Worm (Caenorhabditis elegans) whole organism, early embryonic: Measurements from ENCODE around the gene K08H10.6.

Experiments used
- F13C5.2 ChIP-seq: sonication (generic microtip); optimal IDR thresholded peaks from 2 replicates; lab custom pipeline; 2017; ENCODE audit warnings: mild to moderate bottlenecking, missing genetic modification characterization, inconsistent platforms, missing compliant biosample characterization
- aly-1 ChIP-seq: sonication (generic microtip); optimal IDR thresholded peaks from 2 replicates; lab custom pipeline; 2016; ENCODE audit warnings: missing genetic modification characterization, missing compliant biosample characterization
- ama-1 ChIP-seq: fragments of 150-350 bp; optimal IDR thresholded peaks from 2 replicates; lab custom pipeline; 2014
- ceh-13 ChIP-seq: fragments of 200-800 bp; sonication (Bioruptor generic); optimal IDR thresholded peaks from 2 replicates; lab custom pipeline; 2018; ENCODE audit warnings: mild to moderate bottlenecking, missing genetic modification characterization, missing compliant biosample characterization
- flt-1 ChIP-seq: fragments of 200-800 bp; sonication (Bioruptor generic); IDR thresholded peaks from 2 replicates; pipeline ENCODE4 v1.3.6; 2022; ENCODE audit warnings: missing genetic modification characterization, missing compliant biosample characterization
- hmbx-1 ChIP-seq: sonication (generic microtip); optimal IDR thresholded peaks from 2 replicates; lab custom pipeline; 2016; ENCODE audit warnings: mild to moderate bottlenecking, missing genetic modification characterization, missing compliant biosample characterization
- hnd-1 ChIP-seq: sonication (generic microtip); optimal IDR thresholded peaks from 2 replicates; lab custom pipeline; 2016; ENCODE audit warnings: missing genetic modification characterization, missing compliant biosample characterization
- pes-1 ChIP-seq: fragments of 200-800 bp; sonication (Bioruptor generic); IDR thresholded peaks from 2 replicates; pipeline ENCODE4 v1.3.6; 2022; ENCODE audit warnings: missing genetic modification reagents, missing genetic modification characterization, missing compliant biosample characterization
- scrt-1 ChIP-seq: fragments of 200-800 bp; sonication (Bioruptor generic); IDR thresholded peaks from 2 replicates; pipeline ENCODE4 v1.3.6; 2022; ENCODE audit warnings: missing genetic modification characterization, missing compliant biosample characterization
- tbx-11 ChIP-seq: fragments of 200-800 bp; sonication (Bioruptor generic); IDR thresholded peaks from 2 replicates; pipeline ENCODE4 v1.3.6; 2022; ENCODE audit warnings: missing genetic modification characterization, missing compliant biosample characterization
- tbx-37 ChIP-seq: fragments of 200-800 bp; sonication (Bioruptor generic); conservative IDR thresholded peaks from 2 replicates; pipeline ENCODE4 v1.3.6; 2022; ENCODE audit warnings: missing genetic modification reagents, missing genetic modification characterization, missing compliant biosample characterization

K08H10.6 gene

DNA sequence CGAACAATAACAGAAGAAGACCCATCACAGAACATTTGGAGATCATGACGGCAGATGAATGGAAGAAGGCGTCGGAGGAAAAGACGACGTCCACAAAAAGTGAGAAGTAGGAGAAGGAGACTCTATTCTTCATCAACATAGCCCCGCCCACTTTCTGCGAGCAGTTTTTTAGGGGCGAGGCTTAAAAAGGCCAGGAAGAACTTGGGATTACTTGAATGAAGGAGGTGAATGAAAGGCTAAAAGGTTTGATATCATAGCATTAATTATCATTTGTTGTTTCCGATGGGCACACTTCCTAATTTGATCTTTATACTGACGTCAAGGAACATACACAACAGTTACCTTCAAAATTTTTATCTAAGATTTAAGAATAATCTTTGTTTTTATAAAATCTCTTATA is 46.9 kb downstream of the K08H10.6 start, which contains the start of gene nlp-58:
TSS of gene nlp-58 (minus strand) at position 101 of the 400 bp plus-strand sequence.
- TF ChIP-seq flt-1 (GFP tag; lab: Robert Waterston, UW) (no peak), pes-1 (GFP tag; lab: Robert Waterston, UW) (no peak), ceh-13 (GFP tag; lab: Kevin White, UChicago) (no peak), tbx-11 (GFP tag; lab: Robert Waterston, UW) (no peak), hnd-1 (tag; lab: Kevin White, UChicago) (no peak), hmbx-1 (tag; lab: Kevin White, UChicago) (no peak), tbx-37 (GFP tag; lab: Robert Waterston, UW) (no peak), aly-1 (tag; lab: Kevin White, UChicago) (no peak), ama-1 (no peak), scrt-1 (GFP tag; lab: Robert Waterston, UW) (no peak)

- TF ChIP-seq F13C5.2 (tag; lab: Kevin White, UChicago) (no peak), ceh-13 (GFP tag; lab: Kevin White, UChicago) (no peak), ama-1 (no peak)
These were observed 51.6 kb downstream of the K08H10.6 start, which contains the start of gene sre-28 for ce11 chrV:9944093-9944492. sre-28 (plus strand) TSS chrV:9944393.
